Fruit fly (Drosophila melanogaster): ENCODE results near the gene Lam.

Gene Lam

DNA sequence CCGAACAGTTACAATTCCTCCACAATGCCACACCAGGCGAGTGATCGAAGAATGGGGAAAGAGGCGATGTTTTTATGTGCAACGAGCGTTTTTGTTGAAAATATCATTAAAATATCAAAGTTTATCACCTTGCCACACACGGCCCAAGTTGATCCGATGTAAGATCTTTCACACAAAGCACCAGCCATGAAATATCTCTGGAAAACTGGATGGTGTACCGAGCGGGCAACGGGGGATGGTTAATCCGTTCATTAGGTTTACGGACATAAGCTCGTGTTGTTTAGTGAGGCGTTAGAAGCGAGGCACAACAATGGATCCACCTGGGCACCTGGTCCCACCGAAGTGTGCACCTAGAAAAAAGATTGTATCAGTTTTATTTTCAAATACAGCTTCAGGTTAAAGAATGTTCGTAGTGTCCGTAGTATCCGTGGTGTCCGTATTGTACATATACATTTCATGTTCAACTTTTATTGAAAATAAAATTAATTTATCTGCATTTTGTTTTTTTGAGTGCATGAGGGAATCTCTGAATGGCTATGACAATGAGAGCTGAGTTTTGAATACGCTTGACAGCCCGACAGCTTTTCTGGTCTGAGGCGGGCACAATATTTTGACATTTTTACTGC, 45.7 kb upstream of the Lam start:
- TF ChIP-seq CG14655 (GFP tag; optimal IDR thresholded peaks at IDR 0.05) (no peak), CG8301 (tag; optimal IDR thresholded peaks at IDR 0.05) (peak; percentile 0)

DNA sequence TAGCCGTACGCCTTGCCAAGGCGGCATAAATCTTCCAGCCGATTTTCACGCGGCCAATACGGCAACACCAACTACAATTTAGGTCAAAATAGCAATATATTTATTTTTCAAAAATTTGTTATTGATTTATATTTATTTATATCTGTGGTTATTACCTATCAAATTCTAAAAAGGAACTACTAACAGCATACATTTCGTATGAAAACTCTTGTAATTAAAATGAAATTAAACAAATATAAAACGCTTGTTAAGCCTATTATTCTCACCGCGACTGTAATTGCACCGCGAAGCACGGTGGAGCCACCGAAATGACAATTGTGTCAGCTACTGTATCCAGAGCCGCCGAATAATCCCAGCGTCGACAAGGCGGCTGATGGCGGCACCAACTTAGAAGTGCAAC, 42.8 kb upstream of the Lam start:
- TF ChIP-seq fd96Ca (GFP tag; IDR thresholded peaks at IDR 0.05) (no peak), CG8159 (tag; optimal IDR thresholded peaks at IDR 0.05) (peak; percentile 4), CG8301 (tag; optimal IDR thresholded peaks at IDR 0.05) (peak; percentile 7)

DNA sequence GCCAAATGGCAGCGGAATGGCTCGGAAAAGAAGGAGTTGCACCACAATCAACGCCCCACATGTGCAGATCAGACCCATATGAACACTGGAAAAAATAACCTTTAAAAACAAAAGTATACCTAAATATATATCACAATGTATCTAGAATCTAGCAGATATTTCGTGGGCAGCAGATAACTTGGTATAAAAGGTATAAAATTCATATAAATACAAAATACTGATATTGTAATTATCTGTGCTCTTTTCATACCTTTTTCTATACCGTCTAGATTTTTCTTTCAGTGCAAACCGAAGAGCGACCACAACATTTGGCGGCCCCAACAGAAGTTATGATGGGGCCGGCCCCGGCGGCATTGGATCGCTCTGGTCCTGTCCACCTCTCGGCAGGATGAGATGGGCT, 40.9 kb upstream of the Lam start:
- TF ChIP-seq CG34367 (tag; optimal IDR thresholded peaks at IDR 0.05) (peak; percentile 46), Snoo (tag; optimal IDR thresholded peaks at IDR 0.05) (peak; percentile 71), gl (tag; optimal IDR thresholded peaks at IDR 0.05) (no peak), CG17806 (tag; optimal IDR thresholded peaks at IDR 0.05) (peak; percentile 69), CG8159 (tag; optimal IDR thresholded peaks at IDR 0.05) (peak; percentile 76), Ets98B (GFP tag; IDR thresholded peaks at IDR 0.05) (no peak), CG9948 (tag; optimal IDR thresholded peaks at IDR 0.05) (peak; percentile 75), CG12605 (GFP tag; IDR thresholded peaks at IDR 0.05) (no peak), CG8301 (tag; optimal IDR thresholded peaks at IDR 0.05) (peak; percentile 56), CG32121 (GFP tag; IDR thresholded peaks at IDR 0.05) (no peak), CG10348 (GFP tag; IDR thresholded peaks at IDR 0.05) (no peak), fd96Ca (GFP tag; IDR thresholded peaks at IDR 0.05) (no peak), EcR (GFP tag; optimal IDR thresholded peaks at IDR 0.05) (no peak), CG15710 (tag; optimal IDR thresholded peaks at IDR 0.05) (peak; percentile 68), CG4496 (GFP tag; IDR thresholded peaks at IDR 0.05) (peak; percentile 25; the same call in 1 of the 3 replicates), rn (GFP tag; IDR thresholded peaks at IDR 0.05) (no peak), CG13204 (GFP tag; optimal IDR thresholded peaks at IDR 0.05) (peak; percentile 44), Pif1B (GFP tag; optimal IDR thresholded peaks at IDR 0.05) (peak; percentile 29), D1 (tag; optimal IDR thresholded peaks at IDR 0.05) (no peak), Pif1A (GFP tag; optimal IDR thresholded peaks at IDR 0.05) (peak; percentile 57), CG14655 (GFP tag; optimal IDR thresholded peaks at IDR 0.05) (peak; percentile 60)

DNA sequence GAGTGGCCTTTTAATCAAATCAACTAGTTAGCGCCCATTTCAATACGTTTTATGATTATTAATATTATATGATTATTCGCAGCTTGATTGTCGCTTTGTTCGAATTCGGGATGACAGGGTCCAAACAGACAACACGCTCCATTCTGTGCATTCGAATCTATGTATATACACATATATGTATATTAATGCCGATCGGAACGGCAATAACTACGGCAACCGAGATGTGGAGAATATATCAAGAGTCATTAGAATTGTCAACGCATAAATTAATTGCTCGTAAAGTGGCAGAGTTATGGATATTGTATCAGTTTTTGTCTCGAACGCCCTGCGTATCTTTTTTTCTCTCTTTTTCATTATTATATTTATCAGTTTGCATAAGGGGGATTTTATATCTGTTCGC, 39.4 kb upstream of the Lam start:
- no peak for TF ChIP-seq CG13204 (GFP tag; optimal IDR thresholded peaks at IDR 0.05)
- TF ChIP-seq fd96Ca (GFP tag; IDR thresholded peaks at IDR 0.05): no peak
- no peak for TF ChIP-seq Ets98B (GFP tag; IDR thresholded peaks at IDR 0.05)
- TF ChIP-seq Snoo (tag; optimal IDR thresholded peaks at IDR 0.05): no peak
- TF ChIP-seq CG4496 (GFP tag; IDR thresholded peaks at IDR 0.05): no peak
- TF ChIP-seq CG32121 (GFP tag; IDR thresholded peaks at IDR 0.05): no peak
- no peak for TF ChIP-seq CG8301 (tag; optimal IDR thresholded peaks at IDR 0.05)
- no peak for TF ChIP-seq CG17806 (tag; optimal IDR thresholded peaks at IDR 0.05)

DNA sequence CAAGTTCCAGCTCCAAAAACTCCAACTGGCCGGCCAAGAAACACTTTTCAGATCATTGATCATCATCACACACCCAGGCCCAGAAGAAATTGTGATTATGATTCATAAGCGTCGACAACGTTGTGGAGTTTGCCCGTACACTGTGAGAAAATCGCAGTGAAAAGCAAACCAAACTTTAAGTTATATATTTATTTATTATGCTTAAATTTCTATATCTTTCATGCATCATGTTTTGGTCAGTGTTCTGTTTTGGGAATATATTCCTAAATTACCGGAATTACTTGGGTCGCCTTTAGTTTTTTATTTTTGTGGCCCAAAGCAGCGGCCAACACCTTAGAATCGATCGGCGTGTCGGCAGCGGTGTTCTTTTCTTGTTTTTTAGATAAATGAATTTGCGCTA, 37.1 kb upstream of the Lam start:
- peak; percentile 36 for TF ChIP-seq CG15710 (tag; optimal IDR thresholded peaks at IDR 0.05)
- peak; percentile 12 for TF ChIP-seq Pif1A (GFP tag; optimal IDR thresholded peaks at IDR 0.05)
- TF ChIP-seq Ets98B (GFP tag; IDR thresholded peaks at IDR 0.05): no peak
- TF ChIP-seq CG14655 (GFP tag; optimal IDR thresholded peaks at IDR 0.05): no peak

DNA sequence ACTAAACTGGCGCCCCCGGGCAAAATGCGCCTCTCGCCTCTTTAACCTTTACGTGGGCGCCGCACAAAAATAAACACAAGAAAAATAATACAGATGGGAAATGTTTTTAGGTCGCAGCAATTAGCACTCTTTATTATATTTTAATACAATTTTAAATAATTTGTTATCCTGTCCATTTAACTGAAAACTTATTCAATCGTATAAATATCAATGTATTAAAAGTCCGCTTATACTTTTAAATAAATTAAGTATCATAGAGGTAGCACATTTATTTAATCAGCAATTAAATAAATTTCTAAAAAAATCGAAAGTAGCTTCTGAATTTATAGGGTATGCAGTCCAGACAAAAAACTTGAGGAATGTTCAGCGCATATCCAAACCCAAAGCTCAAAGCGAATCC, 35.2 kb upstream of the Lam start:
- TF ChIP-seq Ets98B (GFP tag; IDR thresholded peaks at IDR 0.05) (no peak), CG9948 (tag; optimal IDR thresholded peaks at IDR 0.05) (peak; percentile 10), D1 (tag; optimal IDR thresholded peaks at IDR 0.05) (no peak), CG34367 (tag; optimal IDR thresholded peaks at IDR 0.05) (no peak), Snoo (tag; optimal IDR thresholded peaks at IDR 0.05) (no peak), CG17806 (tag; optimal IDR thresholded peaks at IDR 0.05) (peak; percentile 1), CG8301 (tag; optimal IDR thresholded peaks at IDR 0.05) (no peak), Pif1A (GFP tag; optimal IDR thresholded peaks at IDR 0.05) (no peak), CG10348 (GFP tag; IDR thresholded peaks at IDR 0.05) (no peak), CG14655 (GFP tag; optimal IDR thresholded peaks at IDR 0.05) (no peak), rn (GFP tag; IDR thresholded peaks at IDR 0.05) (no peak), CG13204 (GFP tag; optimal IDR thresholded peaks at IDR 0.05) (no peak), EcR (GFP tag; optimal IDR thresholded peaks at IDR 0.05) (no peak), CG15710 (tag; optimal IDR thresholded peaks at IDR 0.05) (peak; percentile 27), CG8159 (tag; optimal IDR thresholded peaks at IDR 0.05) (peak; percentile 56), CG12605 (GFP tag; IDR thresholded peaks at IDR 0.05) (no peak), Pif1B (GFP tag; optimal IDR thresholded peaks at IDR 0.05) (no peak), CG4496 (GFP tag; IDR thresholded peaks at IDR 0.05) (no peak), fd96Ca (GFP tag; IDR thresholded peaks at IDR 0.05) (no peak), gl (tag; optimal IDR thresholded peaks at IDR 0.05) (no peak), CG32121 (GFP tag; IDR thresholded peaks at IDR 0.05) (no peak)

DNA sequence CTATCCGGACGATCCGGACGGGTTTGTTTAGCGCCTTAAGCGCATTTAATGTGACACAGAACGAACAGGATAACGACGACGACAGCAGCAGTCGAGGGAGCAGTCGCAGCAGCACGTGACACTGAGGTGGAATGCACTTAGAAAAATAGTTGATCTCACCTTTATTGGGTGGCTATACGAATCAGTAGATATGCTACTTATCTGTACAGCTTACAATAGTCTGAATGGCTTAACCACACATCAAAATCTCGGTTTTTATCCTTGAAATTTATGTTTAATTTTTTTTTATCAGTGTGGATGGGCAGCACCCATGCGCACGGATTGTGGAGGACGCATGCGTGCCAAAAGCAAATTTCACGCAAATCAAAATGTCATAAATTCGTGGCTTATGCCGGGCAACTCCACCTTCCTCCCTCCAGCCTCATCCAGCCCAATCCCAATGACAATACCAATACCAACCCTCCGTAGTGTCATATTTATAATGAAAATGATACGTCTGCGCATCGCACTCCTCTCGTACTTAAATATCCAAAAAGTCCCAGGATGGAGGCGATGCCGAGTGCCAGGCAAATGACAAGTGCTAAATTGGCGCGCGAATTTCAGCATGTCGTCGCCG, 34.3 kb upstream of the Lam start:
- TF ChIP-seq CG8159 (tag; optimal IDR thresholded peaks at IDR 0.05) (peak; percentile 36), fd96Ca (GFP tag; IDR thresholded peaks at IDR 0.05) (peak; percentile 29; the same call in 1 of the 3 replicates), CG4496 (GFP tag; IDR thresholded peaks at IDR 0.05) (no peak), gl (tag; optimal IDR thresholded peaks at IDR 0.05) (no peak), CG17806 (tag; optimal IDR thresholded peaks at IDR 0.05) (peak; percentile 2), CG9948 (tag; optimal IDR thresholded peaks at IDR 0.05) (peak; percentile 8), CG12605 (GFP tag; IDR thresholded peaks at IDR 0.05) (no peak), D1 (tag; optimal IDR thresholded peaks at IDR 0.05) (no peak), Pif1A (GFP tag; optimal IDR thresholded peaks at IDR 0.05) (peak; percentile 54), CG34367 (tag; optimal IDR thresholded peaks at IDR 0.05) (peak; percentile 5), Snoo (tag; optimal IDR thresholded peaks at IDR 0.05) (peak; percentile 3), CG8301 (tag; optimal IDR thresholded peaks at IDR 0.05) (no peak)

Measured in whole organism, pupa.